Worm (Caenorhabditis elegans): Measurements from ENCODE around the gene mltn-12.

- TF ChIP-seq sox-2 (GFP tag; IDR thresholded peaks at IDR 0.05), result no peak
- no peak for TF ChIP-seq pat-9 (tag; optimal IDR thresholded peaks at IDR 0.05)
- no peak for TF ChIP-seq ets-4 (tag; optimal IDR thresholded peaks at IDR 0.05)
- TF ChIP-seq pax-1 (tag; optimal IDR thresholded peaks at IDR 0.05), result no peak
- no peak for TF ChIP-seq nhr-11 (tag; optimal IDR thresholded peaks at IDR 0.05)
- no peak for TF ChIP-seq ceh-9 (tag; optimal IDR thresholded peaks at IDR 0.05)
- TF ChIP-seq ama-1 (optimal IDR thresholded peaks at IDR 0.05), result no peak
- no peak for TF ChIP-seq F13H6.1 (tag; optimal IDR thresholded peaks at IDR 0.05)
- TF ChIP-seq pha-4 (tag; optimal IDR thresholded peaks at IDR 0.05), result no peak
- no peak for TF ChIP-seq dve-1 (tag; optimal IDR thresholded peaks at IDR 0.05)
- no peak for TF ChIP-seq ahr-1 (tag; optimal IDR thresholded peaks at IDR 0.05)
These were observed 13.2 kb upstream of the mltn-12 start, which contains the start of gene col-119 for ce11 chrIV:8979695-8980094.
